Worm (Caenorhabditis elegans): Measurements from ENCODE around the gene slcr-46.1.
A peak's percentile ranks its signal among the peaks of the same experiment; 100 is the strongest.

slcr-46.1 gene

ce11 chrX:4671837-4672236, 39.7 kb downstream of the slcr-46.1 start:
- TF ChIP-seq unc-62 (GFP tag; optimal IDR thresholded peaks at IDR 0.05): no peak
- no peak for TF ChIP-seq unc-39 (tag; optimal IDR thresholded peaks at IDR 0.05)

ce11 chrX:4673165-4673756, 41.1 kb downstream of the slcr-46.1 start, which contains the start of gene tmem-135:
Gene tmem-135 (plus strand): TSS chrX:4673706.
- TF ChIP-seq ztf-11 (tag; optimal IDR thresholded peaks at IDR 0.05) (no peak), sma-9 (GFP tag; optimal IDR thresholded peaks at IDR 0.05) (peak; percentile 26), sma-9 (tag; optimal IDR thresholded peaks at IDR 0.05) (no peak)

DNA sequence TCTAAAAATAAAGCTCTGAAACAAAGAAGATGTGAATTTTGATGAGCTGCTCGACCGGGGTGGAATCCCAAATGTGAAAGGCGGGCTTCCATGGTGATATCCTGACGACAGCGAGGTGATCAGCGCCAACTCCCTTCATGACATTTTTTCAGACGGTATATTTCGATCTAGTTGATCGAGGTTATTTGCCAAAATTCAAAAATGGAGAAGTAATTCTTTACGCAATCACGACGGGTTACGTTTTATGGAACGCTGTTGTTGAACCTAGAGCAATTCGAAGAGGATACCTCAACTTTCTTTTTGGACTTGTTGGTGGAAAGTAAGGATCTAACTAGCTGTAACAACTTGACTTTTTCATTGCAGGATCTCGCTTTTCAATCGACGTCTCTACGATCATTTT, 44.5 kb downstream of the slcr-46.1 start:
- TF ChIP-seq ztf-1 (GFP tag; conservative IDR thresholded peaks at IDR 0.05): no peak
- TF ChIP-seq unc-62 (GFP tag; optimal IDR thresholded peaks at IDR 0.05): no peak
- no peak for TF ChIP-seq ceh-82 (tag; optimal IDR thresholded peaks at IDR 0.05)
- TF ChIP-seq sem-4 (tag; optimal IDR thresholded peaks at IDR 0.05): no peak
- TF ChIP-seq nhr-129 (tag; optimal IDR thresholded peaks at IDR 0.05): no peak
- TF ChIP-seq unc-39 (tag; optimal IDR thresholded peaks at IDR 0.05): no peak
- no peak for TF ChIP-seq mab-5 (tag; optimal IDR thresholded peaks at IDR 0.05)
- no peak for TF ChIP-seq dmd-4 (tag; optimal IDR thresholded peaks at IDR 0.05)
- TF ChIP-seq mdl-1 (tag; optimal IDR thresholded peaks at IDR 0.05): no peak
- no peak for TF ChIP-seq zag-1 (tag; optimal IDR thresholded peaks at IDR 0.05)
- TF ChIP-seq nhr-21 (tag; optimal IDR thresholded peaks at IDR 0.05): no peak
- TF ChIP-seq Y55F3AM.14 (GFP tag; optimal IDR thresholded peaks at IDR 0.05): no peak
- no peak for TF ChIP-seq nhr-12 (tag; optimal IDR thresholded peaks at IDR 0.05)
- no peak for TF ChIP-seq nhr-6 (tag; optimal IDR thresholded peaks at IDR 0.05)
- no peak for TF ChIP-seq elt-1 (tag; optimal IDR thresholded peaks at IDR 0.05)

- TF ChIP-seq C34F6.9 (tag; optimal IDR thresholded peaks at IDR 0.05): no peak
- no peak for TF ChIP-seq F13H6.1 (tag; optimal IDR thresholded peaks at IDR 0.05)
- no peak for TF ChIP-seq nhr-129 (tag; optimal IDR thresholded peaks at IDR 0.05)
- no peak for TF ChIP-seq alr-1 (tag; optimal IDR thresholded peaks at IDR 0.05)
- TF ChIP-seq unc-55 (GFP tag; optimal IDR thresholded peaks at IDR 0.05): no peak
- TF ChIP-seq unc-62 (GFP tag; optimal IDR thresholded peaks at IDR 0.05): no peak
- TF ChIP-seq ztf-1 (GFP tag; conservative IDR thresholded peaks at IDR 0.05): no peak
- no peak for TF ChIP-seq ztf-11 (tag; optimal IDR thresholded peaks at IDR 0.05)
- no peak for TF ChIP-seq elt-3 (tag; optimal IDR thresholded peaks at IDR 0.05)
- TF ChIP-seq zag-1 (tag; optimal IDR thresholded peaks at IDR 0.05): no peak
- TF ChIP-seq snpc-4 (tag; optimal IDR thresholded peaks at IDR 0.05): no peak
- no peak for TF ChIP-seq dmd-4 (tag; optimal IDR thresholded peaks at IDR 0.05)
- no peak for TF ChIP-seq nhr-6 (tag; optimal IDR thresholded peaks at IDR 0.05)
- no peak for TF ChIP-seq lin-39 (tag; optimal IDR thresholded peaks at IDR 0.05)
- TF ChIP-seq nhr-237 (tag; optimal IDR thresholded peaks at IDR 0.05): no peak
- TF ChIP-seq nhr-77 (tag; optimal IDR thresholded peaks at IDR 0.05): no peak
- TF ChIP-seq gmeb-1 (tag; optimal IDR thresholded peaks at IDR 0.05): no peak
- no peak for TF ChIP-seq mab-5 (tag; optimal IDR thresholded peaks at IDR 0.05)
Measured at ce11 chrX:4678029-4678428, 45.9 kb downstream of the slcr-46.1 start, which contains the start of gene flp-11. Gene flp-11 (minus strand): TSS chrX:4678129.

- no peak for TF ChIP-seq ztf-4 (tag; optimal IDR thresholded peaks at IDR 0.05)
- no peak for TF ChIP-seq blmp-1 (tag; optimal IDR thresholded peaks at IDR 0.05; ENCODE audit: insufficient read depth)
- TF ChIP-seq peb-1 (tag; optimal IDR thresholded peaks at IDR 0.05): no peak
- no peak for TF ChIP-seq ceh-16 (tag; optimal IDR thresholded peaks at IDR 0.05)
- TF ChIP-seq egl-27 (tag; optimal IDR thresholded peaks at IDR 0.05): no peak
- TF ChIP-seq unc-39 (tag; optimal IDR thresholded peaks at IDR 0.05): no peak
- TF ChIP-seq ama-1 (optimal IDR thresholded peaks at IDR 0.05): no peak
- TF ChIP-seq mab-5 (tag; optimal IDR thresholded peaks at IDR 0.05): no peak
- no peak for TF ChIP-seq sem-4 (tag; optimal IDR thresholded peaks at IDR 0.05)
- no peak for TF ChIP-seq gmeb-1 (tag; optimal IDR thresholded peaks at IDR 0.05)
- TF ChIP-seq elt-3 (tag; optimal IDR thresholded peaks at IDR 0.05): no peak
Measured at ce11 chrX:4682616-4683015, 50.5 kb downstream of the slcr-46.1 start, which contains the start of gene K02G10.15. Gene K02G10.15 (minus strand): TSS chrX:4682716.

Data from whole organism, L2 larva.